Worm (Caenorhabditis elegans) whole organism, L2 larva: ENCODE results near the gene sdhd-1.

Source experiments
- C34F6.9 ChIP-seq: fragments of 150-350 bp; optimal IDR thresholded peaks from 2 replicates; lab custom pipeline; 2014; ENCODE audit warnings: missing biosample characterization, missing genetic modification characterization
- F13H6.1 ChIP-seq: sonication (generic microtip); optimal IDR thresholded peaks from 2 replicates; lab custom pipeline; 2016; ENCODE audit warnings: missing genetic modification characterization, missing compliant biosample characterization
- R02D3.7 ChIP-seq: fragments of 150-350 bp; optimal IDR thresholded peaks from 2 replicates; lab custom pipeline; 2014; ENCODE audit warnings: missing biosample characterization, missing genetic modification characterization
- Y55F3AM.14 ChIP-seq: fragments of 200-800 bp; sonication (Bioruptor generic); optimal IDR thresholded peaks from 2 replicates; lab custom pipeline; 2018; ENCODE audit warnings: mild to moderate bottlenecking, missing genetic modification characterization, missing compliant biosample characterization
- ZK546.5 ChIP-seq: sonication (generic microtip); optimal IDR thresholded peaks from 2 replicates; lab custom pipeline; 2017; ENCODE audit warnings: missing biosample characterization, missing genetic modification characterization
- alr-1 ChIP-seq: fragments of 150-350 bp; optimal IDR thresholded peaks from 2 replicates; lab custom pipeline; 2014; ENCODE audit warnings: missing biosample characterization, missing genetic modification characterization
- aly-2 ChIP-seq: fragments of 150-350 bp; optimal IDR thresholded peaks from 2 replicates; lab custom pipeline; 2014; ENCODE audit warnings: missing biosample characterization, missing genetic modification characterization
- ama-1 ChIP-seq: fragments of 150-350 bp; optimal IDR thresholded peaks from 2 replicates; lab custom pipeline; 2018; ENCODE audit warnings: inconsistent platforms
- ceh-16 ChIP-seq: fragments of 150-350 bp; optimal IDR thresholded peaks from 2 replicates; lab custom pipeline; 2014; ENCODE audit warnings: missing biosample characterization, missing genetic modification characterization
- ceh-82 ChIP-seq: fragments of 150-350 bp; optimal IDR thresholded peaks from 2 replicates; lab custom pipeline; 2014; ENCODE audit warnings: missing biosample characterization, missing genetic modification characterization
- crh-2 ChIP-seq: sonication (generic microtip); optimal IDR thresholded peaks from 2 replicates; lab custom pipeline; 2017; ENCODE audit warnings: missing biosample characterization, missing genetic modification characterization
- dmd-4 ChIP-seq: sonication (generic microtip); optimal IDR thresholded peaks from 2 replicates; lab custom pipeline; 2017; ENCODE audit warnings: missing biosample characterization, missing genetic modification characterization
- egl-27 ChIP-seq: sonication (generic microtip); optimal IDR thresholded peaks from 3 replicates; lab custom pipeline; 2017; ENCODE audit warnings: missing biosample characterization, missing genetic modification reagents, missing genetic modification characterization
- elt-1 ChIP-seq: fragments of 150-350 bp; optimal IDR thresholded peaks from 2 replicates; lab custom pipeline; 2014; ENCODE audit warnings: missing biosample characterization, missing genetic modification characterization
- elt-3 ChIP-seq: sonication (generic microtip); optimal IDR thresholded peaks from 2 replicates; lab custom pipeline; 2017; ENCODE audit warnings: missing biosample characterization, missing genetic modification characterization
- fos-1 ChIP-seq: fragments of 150-350 bp; optimal IDR thresholded peaks from 2 replicates; lab custom pipeline; 2014; ENCODE audit warnings: missing biosample characterization, missing genetic modification characterization
- gmeb-1 ChIP-seq: fragments of 150-350 bp; optimal IDR thresholded peaks from 2 replicates; lab custom pipeline; 2014; ENCODE audit warnings: missing biosample characterization, missing genetic modification characterization
- lin-11 ChIP-seq: fragments of 150-350 bp; sonication (generic microtip); optimal IDR thresholded peaks from 2 replicates; lab custom pipeline; 2014; ENCODE audit warnings: missing biosample characterization, missing genetic modification characterization, inconsistent platforms, mixed read lengths
- lin-13 ChIP-seq: fragments of 150-350 bp; optimal IDR thresholded peaks from 2 replicates; lab custom pipeline; 2014; ENCODE audit warnings: missing biosample characterization, missing genetic modification reagents, missing genetic modification characterization
- lin-39 ChIP-seq: fragments of 150-350 bp; optimal IDR thresholded peaks from 2 replicates; lab custom pipeline; 2014; ENCODE audit warnings: missing biosample characterization, missing genetic modification reagents, missing genetic modification characterization
- lsy-2 ChIP-seq, 2 experiments: fragments of 150-350 bp in 1 of 2; sonication (generic microtip) in 1 of 2; optimal IDR thresholded peaks; 2 replicates each; lab custom pipeline; 2014 to 2017; ENCODE audit warnings: missing biosample characterization in 2 of 2, missing genetic modification characterization in 2 of 2
- mab-5 ChIP-seq: fragments of 150-350 bp; optimal IDR thresholded peaks from 2 replicates; lab custom pipeline; 2014; ENCODE audit warnings: missing biosample characterization, missing genetic modification characterization
- mbf-1 ChIP-seq: sonication (generic microtip); optimal IDR thresholded peaks from 2 replicates; lab custom pipeline; 2017; ENCODE audit warnings: missing biosample characterization, missing genetic modification characterization
- mdl-1 ChIP-seq, 2 experiments: fragments of 150-350 bp in 1 of 2; sonication (generic microtip) in 1 of 2; optimal IDR thresholded peaks; 2 replicates each; lab custom pipeline; 2017; ENCODE audit warnings: missing biosample characterization in 2 of 2, missing genetic modification characterization in 2 of 2
- nhr-10 ChIP-seq: sonication (generic microtip); optimal IDR thresholded peaks from 2 replicates; lab custom pipeline; 2017; ENCODE audit warnings: missing biosample characterization, missing genetic modification characterization
- nhr-11 ChIP-seq: fragments of 150-350 bp; optimal IDR thresholded peaks from 2 replicates; lab custom pipeline; 2014; ENCODE audit warnings: missing biosample characterization, missing genetic modification characterization
- nhr-12 ChIP-seq: fragments of 150-350 bp; optimal IDR thresholded peaks from 2 replicates; lab custom pipeline; 2014; ENCODE audit warnings: missing biosample characterization, missing genetic modification characterization
- nhr-129 ChIP-seq: fragments of 150-350 bp; optimal IDR thresholded peaks from 2 replicates; lab custom pipeline; 2014; ENCODE audit warnings: missing biosample characterization, missing genetic modification characterization
- nhr-21 ChIP-seq: fragments of 150-350 bp; optimal IDR thresholded peaks from 2 replicates; lab custom pipeline; 2014; ENCODE audit warnings: missing biosample characterization, missing genetic modification characterization
- nhr-23 ChIP-seq: fragments of 150-350 bp; optimal IDR thresholded peaks from 2 replicates; lab custom pipeline; 2014; ENCODE audit warnings: missing biosample characterization, missing genetic modification reagents, missing genetic modification characterization
- nhr-237 ChIP-seq: fragments of 150-350 bp; optimal IDR thresholded peaks from 2 replicates; lab custom pipeline; 2014; ENCODE audit warnings: missing biosample characterization, missing genetic modification characterization
- nhr-25 ChIP-seq: fragments of 150-350 bp; sonication (generic microtip); optimal IDR thresholded peaks from 3 replicates; lab custom pipeline; 2014; ENCODE audit warnings: missing biosample characterization, missing genetic modification characterization
- nhr-6 ChIP-seq: fragments of 150-350 bp; optimal IDR thresholded peaks from 2 replicates; lab custom pipeline; 2014; ENCODE audit warnings: missing biosample characterization, missing genetic modification characterization
- nhr-77 ChIP-seq: fragments of 150-350 bp; optimal IDR thresholded peaks from 2 replicates; lab custom pipeline; 2014; ENCODE audit warnings: missing biosample characterization, missing genetic modification characterization
- peb-1 ChIP-seq: fragments of 150-350 bp; optimal IDR thresholded peaks from 2 replicates; lab custom pipeline; 2014; ENCODE audit warnings: missing biosample characterization, missing genetic modification characterization
- sem-4 ChIP-seq: fragments of 150-350 bp; optimal IDR thresholded peaks from 2 replicates; lab custom pipeline; 2014; ENCODE audit warnings: missing biosample characterization, missing genetic modification reagents, missing genetic modification characterization
- skn-1 ChIP-seq: sonication (generic microtip); optimal IDR thresholded peaks from 2 replicates; lab custom pipeline; 2017; ENCODE audit warnings: missing biosample characterization, missing genetic modification characterization
- sma-3 ChIP-seq: sonication (generic microtip); optimal IDR thresholded peaks from 2 replicates; lab custom pipeline; 2016; ENCODE audit warnings: missing genetic modification reagents, missing genetic modification characterization, missing compliant biosample characterization
- sma-9 ChIP-seq, 2 experiments: fragments of 150-350 bp in 1 of 2; sonication (generic microtip) in 1 of 2; optimal IDR thresholded peaks; 2 replicates each; lab custom pipeline; 2014 to 2016; ENCODE audit warnings: missing genetic modification characterization in 2 of 2, mild to moderate bottlenecking in 1 of 2, missing biosample characterization in 1 of 2, missing compliant biosample characterization in 1 of 2, missing genetic modification reagents in 1 of 2, moderate library complexity in 1 of 2
- snpc-4 ChIP-seq: fragments of 150-350 bp; optimal IDR thresholded peaks from 2 replicates; lab custom pipeline; 2014; ENCODE audit warnings: missing biosample characterization, missing genetic modification characterization
- unc-39 ChIP-seq: fragments of 150-350 bp; optimal IDR thresholded peaks from 2 replicates; lab custom pipeline; 2014; ENCODE audit warnings: missing biosample characterization, missing genetic modification characterization
- unc-55 ChIP-seq: fragments of 150-350 bp; sonication (generic microtip); optimal IDR thresholded peaks from 3 replicates; lab custom pipeline; 2014; ENCODE audit warnings: missing biosample characterization, missing genetic modification reagents, missing genetic modification characterization
- unc-62 ChIP-seq: fragments of 150-350 bp; optimal IDR thresholded peaks from 2 replicates; lab custom pipeline; 2014; ENCODE audit warnings: missing biosample characterization, missing genetic modification reagents, missing genetic modification characterization
- zag-1 ChIP-seq: fragments of 150-350 bp; optimal IDR thresholded peaks from 2 replicates; lab custom pipeline; 2014; ENCODE audit warnings: missing biosample characterization, missing genetic modification characterization
- ztf-1 ChIP-seq: fragments of 200-800 bp; sonication (Bioruptor generic); conservative IDR thresholded peaks from 2 replicates; pipeline ENCODE4 v1.3.6; 2022; ENCODE audit warnings: missing genetic modification characterization, missing compliant biosample characterization
- ztf-11 ChIP-seq: sonication (generic microtip); optimal IDR thresholded peaks from 2 replicates; lab custom pipeline; 2017; ENCODE audit warnings: missing biosample characterization, missing genetic modification characterization
- ztf-4 ChIP-seq: fragments of 150-350 bp; optimal IDR thresholded peaks from 2 replicates; lab custom pipeline; 2014; ENCODE audit warnings: missing biosample characterization, missing genetic modification characterization

sdhd-1 gene

DNA sequence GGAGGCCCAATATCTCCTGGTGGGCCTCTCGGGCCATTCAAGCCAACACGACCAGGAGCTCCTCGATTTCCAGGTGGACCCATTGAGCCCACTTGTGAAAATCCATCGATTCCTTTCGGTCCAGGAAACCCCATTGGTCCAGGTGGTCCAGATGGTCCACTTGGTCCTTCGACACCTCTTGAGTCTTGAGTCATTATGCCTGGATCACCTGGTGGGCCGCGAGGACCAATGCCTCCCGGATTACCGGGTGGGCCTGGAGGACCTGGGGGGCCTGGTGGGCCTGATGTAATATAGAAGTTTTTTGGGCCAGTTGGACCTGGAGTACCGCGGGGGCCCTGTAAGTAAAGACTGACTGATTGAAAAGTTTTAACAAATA is 5.5 kb downstream of the sdhd-1 start:
- no peak for TF ChIP-seq nhr-10 (tag; lab: Kevin White, UChicago)
- no peak for TF ChIP-seq mdl-1 (tag; optimal IDR thresholded peaks at IDR 0.05; lab: Kevin White, UChicago)
- no peak for TF ChIP-seq ama-1
- no peak for TF ChIP-seq nhr-25 (tag; lab: Kevin White, UChicago)
- no peak for TF ChIP-seq unc-39 (tag; lab: Kevin White, UChicago)
- no peak for TF ChIP-seq nhr-129 (tag; lab: Kevin White, UChicago)
- no peak for TF ChIP-seq mab-5 (tag; lab: Kevin White, UChicago)

- TF ChIP-seq nhr-23 (tag; lab: Kevin White, UChicago) (no peak), sma-3 (no peak), ztf-4 (no peak), sma-9 (GFP tag; optimal IDR thresholded peaks at IDR 0.05; lab: Kevin White, UChicago) (peak; percentile 34), sma-9 (tag; optimal IDR thresholded peaks at IDR 0.05; lab: Kevin White, UChicago) (no peak), ceh-16 (tag; lab: Kevin White, UChicago) (peak; percentile 33), nhr-11 (tag; lab: Kevin White, UChicago) (no peak), nhr-129 (tag; lab: Kevin White, UChicago) (peak; percentile 48), mdl-1 (tag; optimal IDR thresholded peaks at IDR 0.05; lab: Kevin White, UChicago) (no peak), ztf-1 (no peak), mbf-1 (tag; lab: Kevin White, UChicago) (no peak), dmd-4 (no peak), C34F6.9 (tag; lab: Kevin White, UChicago) (no peak), Y55F3AM.14 (GFP tag; lab: Kevin White, UChicago) (no peak), unc-55 (GFP tag; lab: Kevin White, UChicago) (no peak)
These were observed 6.0 kb downstream of the sdhd-1 start for ce11 chrII:11043546-11044192.

DNA sequence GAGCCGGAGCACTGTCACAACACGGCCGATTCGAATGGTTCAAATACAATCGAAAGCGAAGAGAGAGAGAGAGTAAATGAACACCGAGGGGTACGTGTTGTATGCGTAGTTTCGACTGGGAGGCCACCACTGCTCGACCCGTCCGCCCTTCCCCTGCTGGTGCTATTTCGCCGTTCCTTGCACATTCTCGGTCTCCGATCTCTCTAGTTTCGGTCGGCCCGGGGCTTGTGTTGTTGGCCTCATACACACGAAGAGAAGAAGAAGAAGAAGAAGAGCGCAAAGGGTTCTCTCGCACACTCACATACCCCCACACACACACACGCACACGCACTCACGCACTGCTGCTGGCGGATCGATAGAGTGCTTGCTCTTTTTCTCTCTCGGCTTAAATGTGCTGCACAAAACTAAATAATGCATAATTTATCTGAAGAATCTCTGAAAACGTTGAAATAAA is 6.8 kb downstream of the sdhd-1 start:
- TF ChIP-seq nhr-129 (tag; lab: Kevin White, UChicago) (peak; percentile 90), snpc-4 (tag; lab: Kevin White, UChicago) (peak; percentile 45), R02D3.7 (tag; lab: Kevin White, UChicago) (no peak), nhr-77 (tag; lab: Kevin White, UChicago) (no peak), fos-1 (tag; lab: Kevin White, UChicago) (peak; percentile 38), ZK546.5 (tag; lab: Kevin White, UChicago) (no peak), ama-1 (peak; percentile 66), nhr-11 (tag; lab: Kevin White, UChicago) (no peak), nhr-237 (tag; lab: Kevin White, UChicago) (no peak), C34F6.9 (tag; lab: Kevin White, UChicago) (peak; percentile 93), ztf-1 (no peak), unc-55 (GFP tag; lab: Kevin White, UChicago) (peak; percentile 94), egl-27 (tag; lab: Kevin White, UChicago) (peak; percentile 67), gmeb-1 (tag; lab: Kevin White, UChicago) (peak; percentile 29), ztf-11 (tag; lab: Kevin White, UChicago) (no peak), nhr-21 (tag; lab: Kevin White, UChicago) (peak; percentile 23), nhr-23 (tag; lab: Kevin White, UChicago) (no peak), peb-1 (tag; lab: Kevin White, UChicago) (no peak), zag-1 (tag; lab: Kevin White, UChicago) (peak; percentile 71), mbf-1 (tag; lab: Kevin White, UChicago) (no peak), mdl-1 (tag; optimal IDR thresholded peaks at IDR 0.05; lab: Kevin White, UChicago) (peak; percentile 42 to 47), nhr-25 (tag; lab: Kevin White, UChicago) (peak; percentile 59), Y55F3AM.14 (GFP tag; lab: Kevin White, UChicago) (peak; percentile 2), nhr-6 (tag; lab: Kevin White, UChicago) (no peak), nhr-12 (tag; lab: Kevin White, UChicago) (no peak), crh-2 (tag; lab: Kevin White, UChicago) (peak; percentile 80), ztf-4 (peak; percentile 53), elt-1 (tag; lab: Kevin White, UChicago) (no peak), sem-4 (tag; lab: Kevin White, UChicago) (peak; percentile 38), ceh-82 (tag; lab: Kevin White, UChicago) (no peak), lin-39 (tag; lab: Kevin White, UChicago) (no peak), mab-5 (tag; lab: Kevin White, UChicago) (peak; percentile 2), elt-3 (no peak), nhr-10 (tag; lab: Kevin White, UChicago) (no peak), unc-62 (GFP tag; lab: Kevin White, UChicago) (no peak), aly-2 (tag; lab: Kevin White, UChicago) (no peak), alr-1 (tag; lab: Kevin White, UChicago) (no peak), unc-39 (tag; lab: Kevin White, UChicago) (no peak), ceh-16 (tag; lab: Kevin White, UChicago) (peak; percentile 35), F13H6.1 (tag; lab: Kevin White, UChicago) (peak; percentile 92), lsy-2 (tag; optimal IDR thresholded peaks at IDR 0.05; lab: Kevin White, UChicago) (peak in 1 of 2 experiments; percentile 71), skn-1 (tag; lab: Kevin White, UChicago) (no peak), lin-11 (tag; lab: Kevin White, UChicago) (peak; percentile 77), dmd-4 (no peak), lin-13 (GFP tag; lab: Kevin White, UChicago) (peak; percentile 60)
